Fruit fly (Drosophila melanogaster) whole organism, embryonic: Measurements from ENCODE around the gene CG8312.
A peak's percentile ranks its signal among the peaks of the same experiment; 100 is the strongest.

ENCODE experiments used
- Asciz ChIP-seq: fragments of 200-800 bp; sonication (Bioruptor generic); optimal IDR thresholded peaks from 2 replicates; lab custom pipeline; 2017; ENCODE audit warnings: missing biosample characterization, mild to moderate bottlenecking, missing genetic modification characterization, missing genetic modification reagents
- CG10209 ChIP-seq: fragments of 200-800 bp; sonication (Bioruptor generic); optimal IDR thresholded peaks from 3 replicates; lab custom pipeline; 2017; ENCODE audit warnings: missing biosample characterization, mild to moderate bottlenecking, missing genetic modification characterization, missing genetic modification reagents
- CG10366 ChIP-seq: fragments of 200-800 bp; sonication (Bioruptor generic); IDR thresholded peaks from 2 replicates; pipeline ENCODE4 v1.3.6; 2022; ENCODE audit warnings: missing biosample characterization, missing genetic modification characterization
- CG10462 ChIP-seq: fragments of 200-800 bp; sonication (Bioruptor generic); optimal IDR thresholded peaks from 2 replicates; lab custom pipeline; 2016; ENCODE audit warnings: missing biosample characterization, missing genetic modification characterization
- CG10543 ChIP-seq: fragments of 200-800 bp; sonication (Bioruptor generic); optimal IDR thresholded peaks from 3 replicates; lab custom pipeline; 2017; ENCODE audit warnings: missing biosample characterization, mild to moderate bottlenecking, missing genetic modification characterization, moderate library complexity
- CG10565 ChIP-seq: fragments of 200-800 bp; sonication (Bioruptor generic); optimal IDR thresholded peaks from 3 replicates; lab custom pipeline; 2016; ENCODE audit warnings: missing biosample characterization, mild to moderate bottlenecking, missing genetic modification characterization
- CG12299 ChIP-seq: fragments of 200-800 bp; sonication (Bioruptor generic); optimal IDR thresholded peaks from 2 replicates; lab custom pipeline; 2018; ENCODE audit warnings: missing biosample characterization, mild to moderate bottlenecking, missing genetic modification characterization
- CG1233 ChIP-seq: fragments of 200-800 bp; sonication (Bioruptor generic); optimal IDR thresholded peaks from 4 replicates; lab custom pipeline; 2018; ENCODE audit warnings: missing biosample characterization, mild to moderate bottlenecking, missing genetic modification characterization
- CG12769 ChIP-seq: fragments of 200-800 bp; sonication (Bioruptor generic); optimal IDR thresholded peaks from 2 replicates; lab custom pipeline; 2019; ENCODE audit warnings: missing biosample characterization, mild to moderate bottlenecking, missing genetic modification characterization, moderate library complexity
- CG13123 ChIP-seq: fragments of 200-800 bp; sonication (Bioruptor generic); optimal IDR thresholded peaks from 2 replicates; lab custom pipeline; 2016; ENCODE audit warnings: missing biosample characterization, missing genetic modification characterization
- CG13775 ChIP-seq: fragments of 200-800 bp; sonication (Bioruptor generic); optimal IDR thresholded peaks from 3 replicates; lab custom pipeline; 2017; ENCODE audit warnings: missing biosample characterization, mild to moderate bottlenecking, missing genetic modification characterization
- CG1529 ChIP-seq: fragments of 200-800 bp; sonication (Bioruptor generic); optimal IDR thresholded peaks from 3 replicates; lab custom pipeline; 2018; ENCODE audit warnings: missing biosample characterization, missing genetic modification characterization
- CG17385 ChIP-seq: fragments of 200-800 bp; sonication (Bioruptor generic); optimal IDR thresholded peaks from 3 replicates; lab custom pipeline; 2018; ENCODE audit warnings: missing biosample characterization, mild to moderate bottlenecking, missing genetic modification characterization
- CG18764 ChIP-seq: fragments of 200-800 bp; sonication (Bioruptor generic); optimal IDR thresholded peaks from 3 replicates; lab custom pipeline; 2016; ENCODE audit warnings: missing biosample characterization, missing genetic modification characterization
- CG32767 ChIP-seq: fragments of 200-800 bp; sonication (Bioruptor generic); IDR thresholded peaks from 2 replicates; pipeline ENCODE4 v1.3.6; 2022; ENCODE audit warnings: missing biosample characterization, missing genetic modification characterization
- CG33557 ChIP-seq: fragments of 200-800 bp; sonication (Bioruptor generic); optimal IDR thresholded peaks from 2 replicates; lab custom pipeline; 2019; ENCODE audit warnings: missing biosample characterization, mild to moderate bottlenecking, missing genetic modification characterization, moderate library complexity
- CG3838 ChIP-seq: fragments of 200-800 bp; sonication (Bioruptor generic); optimal IDR thresholded peaks from 3 replicates; lab custom pipeline; 2016; ENCODE audit warnings: missing biosample characterization, missing genetic modification characterization
- CG4360 ChIP-seq: fragments of 200-800 bp; sonication (Bioruptor generic); IDR thresholded peaks from 2 replicates; pipeline ENCODE4 v1.3.6; 2022; ENCODE audit warnings: missing biosample characterization, missing genetic modification characterization
- CG43689 ChIP-seq: fragments of 200-800 bp; sonication (Bioruptor generic); IDR thresholded peaks from 2 replicates; pipeline ENCODE4 v1.3.6; 2022; ENCODE audit warnings: missing biosample characterization, missing genetic modification characterization
- CG7786 ChIP-seq: fragments of 200-800 bp; sonication (Bioruptor generic); optimal IDR thresholded peaks from 2 replicates; lab custom pipeline; 2016; ENCODE audit warnings: missing biosample characterization, missing genetic modification characterization
- CG8765 ChIP-seq: fragments of 200-800 bp; sonication (Bioruptor generic); IDR thresholded peaks from 2 replicates; pipeline ENCODE4 v1.3.6; 2022; ENCODE audit warnings: missing biosample characterization, missing genetic modification characterization
- Camta ChIP-seq: fragments of 200-800 bp; sonication (Bioruptor generic); optimal IDR thresholded peaks from 2 replicates; lab custom pipeline; 2016; ENCODE audit warnings: missing biosample characterization, missing genetic modification characterization
- CrebB ChIP-seq: fragments of 200-800 bp; sonication (Bioruptor generic); optimal IDR thresholded peaks from 3 replicates; lab custom pipeline; 2018; ENCODE audit warnings: missing biosample characterization, mild to moderate bottlenecking, missing genetic modification characterization
- Deaf1 ChIP-seq: fragments of 200-800 bp; optimal IDR thresholded peaks from 3 replicates; lab custom pipeline; 2019; ENCODE audit warnings: missing biosample characterization, mild to moderate bottlenecking, missing genetic modification characterization, moderate library complexity
- Fer1 ChIP-seq: fragments of 200-800 bp; sonication (Bioruptor generic); optimal IDR thresholded peaks from 2 replicates; lab custom pipeline; 2017; ENCODE audit warnings: missing biosample characterization, mild to moderate bottlenecking, missing genetic modification characterization
- HmgD ChIP-seq: fragments of 200-800 bp; sonication (Bioruptor generic); optimal IDR thresholded peaks from 3 replicates; lab custom pipeline; 2016; ENCODE audit warnings: missing biosample characterization, missing genetic modification characterization
- Lhr ChIP-seq: fragments of 200-800 bp; sonication (Bioruptor generic); optimal IDR thresholded peaks from 3 replicates; lab custom pipeline; 2017; ENCODE audit warnings: mild to moderate bottlenecking, missing biosample characterization, missing genetic modification reagents, missing genetic modification characterization
- Mad ChIP-seq: fragments of 200-800 bp; sonication (Bioruptor generic); optimal IDR thresholded peaks from 2 replicates; lab custom pipeline; 2016; ENCODE audit warnings: missing biosample characterization, missing genetic modification characterization
- Max ChIP-seq: fragments of 200-800 bp; sonication (Bioruptor generic); optimal IDR thresholded peaks from 2 replicates; lab custom pipeline; 2016; ENCODE audit warnings: missing biosample characterization, mild to moderate bottlenecking, missing genetic modification characterization
- Six4 ChIP-seq: fragments of 200-800 bp; sonication (Bioruptor generic); optimal IDR thresholded peaks from 2 replicates; lab custom pipeline; 2016; ENCODE audit warnings: missing biosample characterization, missing genetic modification characterization
- Taf1 ChIP-seq: fragments of 200-800 bp; sonication (Bioruptor generic); IDR thresholded peaks from 2 replicates; pipeline ENCODE4 v1.3.6; 2022; ENCODE audit warnings: missing biosample characterization, missing genetic modification characterization
- Usf ChIP-seq: fragments of 200-800 bp; sonication (Bioruptor generic); optimal IDR thresholded peaks from 2 replicates; lab custom pipeline; 2017; ENCODE audit warnings: missing genotype, missing biosample characterization, missing genetic modification characterization
- Xrp1 ChIP-seq: fragments of 200-800 bp; sonication (Bioruptor generic); IDR thresholded peaks from 2 replicates; pipeline ENCODE4 v1.3.6; 2022; ENCODE audit warnings: missing biosample characterization, missing genetic modification characterization
- bbx ChIP-seq: fragments of 200-800 bp; sonication (Bioruptor generic); IDR thresholded peaks from 2 replicates; pipeline ENCODE4 v1.3.6; 2022; ENCODE audit warnings: missing biosample characterization, missing genetic modification characterization; ENCODE audit not compliant: partially characterized antibody
- bsh ChIP-seq, 2 experiments: fragments of 200-800 bp; sonication (Bioruptor generic); optimal IDR thresholded peaks; 2 replicates each; lab custom pipeline; 2017 to 2018; ENCODE audit warnings: mild to moderate bottlenecking in 2 of 2, missing biosample characterization in 2 of 2, missing genetic modification characterization in 2 of 2, moderate library complexity in 1 of 2
- caup ChIP-seq: fragments of 200-800 bp; sonication (Bioruptor generic); optimal IDR thresholded peaks from 3 replicates; lab custom pipeline; 2017; ENCODE audit warnings: missing biosample characterization, mild to moderate bottlenecking, missing genetic modification characterization, moderate library complexity; ENCODE audit not compliant: severe bottlenecking
- chinmo ChIP-seq: fragments of 200-800 bp; sonication (Bioruptor generic); IDR thresholded peaks from 4 replicates; pipeline ENCODE4 v1.3.6; 2022; ENCODE audit warnings: missing biosample characterization, missing genetic modification characterization; ENCODE audit not compliant: partially characterized antibody
- dm ChIP-seq: fragments of 200-800 bp; sonication (Bioruptor generic); optimal IDR thresholded peaks from 3 replicates; lab custom pipeline; 2016; ENCODE audit warnings: missing biosample characterization, missing genetic modification characterization
- dmrt99B ChIP-seq: fragments of 200-800 bp; sonication (Bioruptor generic); optimal IDR thresholded peaks from 2 replicates; lab custom pipeline; 2018; ENCODE audit warnings: missing biosample characterization, mild to moderate bottlenecking, missing genetic modification characterization, moderate library complexity
- en ChIP-seq: fragments of 200-800 bp; sonication (Bioruptor generic); optimal IDR thresholded peaks from 2 replicates; lab custom pipeline; 2016; ENCODE audit warnings: missing biosample characterization, missing genetic modification characterization
- ewg ChIP-seq: fragments of 200-800 bp; sonication (Bioruptor generic); optimal IDR thresholded peaks from 3 replicates; lab custom pipeline; 2017; ENCODE audit warnings: mild to moderate bottlenecking, missing biosample characterization, missing genetic modification reagents, missing genetic modification characterization
- eyg ChIP-seq: fragments of 200-800 bp; sonication (Bioruptor generic); optimal IDR thresholded peaks from 3 replicates; lab custom pipeline; 2016; ENCODE audit warnings: missing biosample characterization, missing genetic modification characterization
- fd102C ChIP-seq: fragments of 200-800 bp; sonication (Bioruptor generic); optimal IDR thresholded peaks from 2 replicates; lab custom pipeline; 2018; ENCODE audit warnings: missing biosample characterization, mild to moderate bottlenecking, missing genetic modification characterization, moderate library complexity
- ham ChIP-seq: fragments of 200-800 bp; sonication (Bioruptor generic); IDR thresholded peaks from 2 replicates; pipeline ENCODE4 v1.3.6; 2022; ENCODE audit warnings: missing biosample characterization, missing genetic modification characterization
- ind ChIP-seq: fragments of 200-800 bp; sonication (Bioruptor generic); optimal IDR thresholded peaks from 3 replicates; lab custom pipeline; 2016; ENCODE audit warnings: missing biosample characterization, missing genetic modification characterization
- kay ChIP-seq: fragments of 200-800 bp; sonication (Bioruptor generic); optimal IDR thresholded peaks from 2 replicates; lab custom pipeline; 2016; ENCODE audit warnings: missing biosample characterization, missing genetic modification characterization
- luna ChIP-seq: fragments of 200-800 bp; sonication (Bioruptor generic); optimal IDR thresholded peaks from 2 replicates; lab custom pipeline; 2016; ENCODE audit warnings: missing biosample characterization, missing genetic modification characterization
- nau ChIP-seq: fragments of 200-800 bp; sonication (Bioruptor generic); optimal IDR thresholded peaks from 3 replicates; lab custom pipeline; 2017; ENCODE audit warnings: missing biosample characterization, mild to moderate bottlenecking, missing genetic modification characterization, missing genetic modification reagents
- nerfin-2 ChIP-seq: fragments of 200-800 bp; sonication (Bioruptor generic); IDR thresholded peaks from 2 replicates; pipeline ENCODE4 v1.3.6; 2022; ENCODE audit warnings: missing biosample characterization, missing genetic modification characterization; ENCODE audit not compliant: partially characterized antibody
- sna ChIP-seq: fragments of 200-800 bp; sonication (Bioruptor generic); IDR thresholded peaks from 2 replicates; pipeline ENCODE4 v1.3.6; 2022; ENCODE audit warnings: missing biosample characterization, missing genetic modification characterization; ENCODE audit not compliant: partially characterized antibody
- wdn ChIP-seq: fragments of 200-800 bp; sonication (Bioruptor generic); IDR thresholded peaks from 2 replicates; pipeline ENCODE4 v1.3.6; 2022; ENCODE audit warnings: missing biosample characterization, missing genetic modification characterization

Gene CG8312

DNA sequence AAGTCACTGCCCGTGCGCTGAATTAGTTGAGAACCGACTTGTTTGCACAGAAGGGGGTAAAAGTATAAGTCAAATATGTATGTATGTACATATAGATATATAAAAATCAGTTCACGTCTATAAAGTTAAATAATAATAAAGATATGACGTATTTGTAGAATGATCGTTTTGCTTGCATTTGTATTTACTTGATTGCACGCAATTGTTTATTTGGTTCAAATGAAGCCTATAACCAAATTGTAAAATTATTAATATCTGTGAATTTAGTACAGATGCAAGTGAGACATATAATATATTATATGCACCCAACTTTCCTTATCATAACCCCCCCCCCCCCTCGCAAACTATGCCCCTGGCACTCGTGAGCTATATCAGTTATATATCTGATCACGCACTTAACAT, 9.4 kb downstream of the CG8312 start (continued):
- TF ChIP-seq CG4360 (GFP tag; lab: Robert Waterston, UW) (no peak), CG13123 (GFP tag; lab: Kevin White, UChicago) (no peak), ewg (GFP tag; lab: Kevin White, UChicago) (no peak), CG1233 (GFP tag; lab: Kevin White, UChicago) (peak; percentile 53), bsh (GFP tag; optimal IDR thresholded peaks at IDR 0.05; lab: Kevin White, UChicago) (peak in 1 of 2 experiments; percentile 40), Lhr (GFP tag; lab: Kevin White, UChicago) (no peak), nerfin-2 (GFP tag; lab: Robert Waterston, UW) (no peak), CG8765 (no peak), dmrt99B (peak; percentile 56), Fer1 (GFP tag; lab: Kevin White, UChicago) (peak; percentile 68), dm (no peak), CG18764 (no peak), Mad (GFP tag; lab: Kevin White, UChicago) (no peak), kay (GFP tag; lab: Kevin White, UChicago) (peak; percentile 43), CG43689 (no peak), Camta (GFP tag; lab: Kevin White, UChicago) (no peak), Deaf1 (tag; lab: Kevin White, UChicago) (peak; percentile 36), CG32767 (no peak), CG10209 (GFP tag; lab: Kevin White, UChicago) (peak; percentile 60), sna (GFP tag; lab: Robert Waterston, UW) (no peak), CG13775 (GFP tag; lab: Kevin White, UChicago) (peak; percentile 55), CG10366 (GFP tag; lab: Robert Waterston, UW) (no peak), HmgD (GFP tag; lab: Kevin White, UChicago) (no peak), nau (GFP tag; lab: Kevin White, UChicago) (peak; percentile 34), CG10543 (GFP tag; lab: Kevin White, UChicago) (peak; percentile 67), CG17385 (GFP tag; lab: Kevin White, UChicago) (peak; percentile 40), Taf1 (peak; percentile 24; the same call in 1 of the 2 replicates), en (no peak), Asciz (peak; percentile 63), caup (GFP tag; lab: Kevin White, UChicago) (peak; percentile 71), CG1529 (GFP tag; lab: Kevin White, UChicago) (peak; percentile 15), fd102C (GFP tag; lab: Kevin White, UChicago) (no peak), CG33557 (GFP tag; lab: Kevin White, UChicago) (peak; percentile 39), chinmo (GFP tag; lab: Robert Waterston, UW) (no peak), Max (GFP tag; lab: Kevin White, UChicago) (no peak), Six4 (no peak), luna (GFP tag; lab: Kevin White, UChicago) (no peak), wdn (GFP tag; lab: Robert Waterston, UW) (0 out of 2 replicates have a peak, but pooled peaks have one; percentile 34), ham (GFP tag; lab: Robert Waterston, UW) (no peak), CG3838 (no peak), CG7786 (GFP tag; lab: Kevin White, UChicago) (no peak), Xrp1 (GFP tag; lab: Robert Waterston, UW) (peak; percentile 50), ind (GFP tag; lab: Kevin White, UChicago) (peak; percentile 27), CG10565 (no peak), CG12769 (peak; percentile 29), eyg (GFP tag; lab: Kevin White, UChicago) (no peak), CG12299 (no peak), bbx (GFP tag; lab: Robert Waterston, UW) (no peak), CrebB (tag; lab: Kevin White, UChicago) (no peak), Usf (peak; percentile 41), CG10462 (GFP tag; lab: Kevin White, UChicago) (no peak)
